Fruit fly (Drosophila melanogaster): ENCODE data around the gene Mst84Dc.

Gene Mst84Dc

dm6 chr3R:7326200-7326599 lies 38.3 kb downstream of the Mst84Dc start:
- TF ChIP-seq pan (optimal IDR thresholded peaks at IDR 0.05) (no peak), psq (optimal IDR thresholded peaks at IDR 0.05) (no peak), usp (GFP tag; optimal IDR thresholded peaks at IDR 0.05) (no peak), Dll (optimal IDR thresholded peaks at IDR 0.05) (no peak), CG8478 (optimal IDR thresholded peaks at IDR 0.05) (no peak), EcR (GFP tag; optimal IDR thresholded peaks at IDR 0.05) (no peak)

- TF ChIP-seq psq (optimal IDR thresholded peaks at IDR 0.05): no peak
- no peak for TF ChIP-seq EcR (GFP tag; optimal IDR thresholded peaks at IDR 0.05)
- no peak for TF ChIP-seq Dll (optimal IDR thresholded peaks at IDR 0.05)
- no peak for TF ChIP-seq usp (GFP tag; optimal IDR thresholded peaks at IDR 0.05)
- TF ChIP-seq pan (optimal IDR thresholded peaks at IDR 0.05): no peak
- no peak for TF ChIP-seq CG8478 (optimal IDR thresholded peaks at IDR 0.05)
Observed at dm6 chr3R:7322549-7322948, 41.9 kb downstream of the Mst84Dc start.

- TF ChIP-seq psq (optimal IDR thresholded peaks at IDR 0.05) (no peak), pan (optimal IDR thresholded peaks at IDR 0.05) (no peak), EcR (GFP tag; optimal IDR thresholded peaks at IDR 0.05) (no peak), usp (GFP tag; optimal IDR thresholded peaks at IDR 0.05) (no peak), Dll (optimal IDR thresholded peaks at IDR 0.05) (no peak), CG8478 (optimal IDR thresholded peaks at IDR 0.05) (no peak)
Observed at dm6 chr3R:7317107-7317506, 47.4 kb downstream of the Mst84Dc start, which contains the start of gene CG10029. Gene CG10029, minus strand, starts transcription at chr3R:7317207.

Measured in whole organism.